Fruit fly (Drosophila melanogaster) whole organism, adult: Measurements from ENCODE around the gene CrebB.

Experiments used
- CG11617 ChIP-seq: fragments of 200-800 bp; sonication (Bioruptor generic); optimal IDR thresholded peaks from 2 replicates; lab custom pipeline; 2017; ENCODE audit warnings: mild to moderate bottlenecking, missing biosample characterization, missing genetic modification reagents, missing genetic modification characterization
- CG12768 ChIP-seq: fragments of 200-800 bp; sonication (Bioruptor generic); optimal IDR thresholded peaks from 2 replicates; lab custom pipeline; 2017; ENCODE audit warnings: missing biosample characterization, missing genetic modification characterization, mild to moderate bottlenecking, moderate library complexity, missing genetic modification reagents
- CG14711 ChIP-seq: fragments of 200-800 bp; sonication (Bioruptor generic); optimal IDR thresholded peaks from 2 replicates; lab custom pipeline; 2018; ENCODE audit warnings: missing biosample characterization, mild to moderate bottlenecking, missing genetic modification characterization, moderate library complexity
- CG1620 ChIP-seq: fragments of 200-800 bp; sonication (Bioruptor generic); optimal IDR thresholded peaks from 2 replicates; lab custom pipeline; 2016; ENCODE audit warnings: missing biosample characterization, missing genetic modification characterization
- CG33017 ChIP-seq: fragments of 200-800 bp; sonication (Bioruptor generic); optimal IDR thresholded peaks from 2 replicates; lab custom pipeline; 2018; ENCODE audit warnings: missing biosample characterization, mild to moderate bottlenecking, missing genetic modification characterization, moderate library complexity
- CG5204 ChIP-seq: fragments of 200-800 bp; sonication (Bioruptor generic); optimal IDR thresholded peaks from 2 replicates; lab custom pipeline; 2016; ENCODE audit warnings: missing biosample characterization, missing genetic modification characterization
- CG7045 ChIP-seq: fragments of 200-800 bp; sonication (Bioruptor generic); optimal IDR thresholded peaks from 2 replicates; lab custom pipeline; 2017; ENCODE audit warnings: missing biosample characterization, mild to moderate bottlenecking, missing genetic modification characterization
- CG7101 ChIP-seq: fragments of 200-800 bp; sonication (Bioruptor generic); optimal IDR thresholded peaks from 2 replicates; lab custom pipeline; 2018; ENCODE audit warnings: missing biosample characterization, mild to moderate bottlenecking, missing genetic modification characterization, moderate library complexity
- Clk ChIP-seq: fragments of 200-800 bp; sonication (Bioruptor generic); optimal IDR thresholded peaks from 2 replicates; lab custom pipeline; 2017; ENCODE audit warnings: missing biosample characterization, missing genetic modification characterization
- Crg-1 ChIP-seq: fragments of 200-800 bp; sonication (Bioruptor generic); optimal IDR thresholded peaks from 2 replicates; lab custom pipeline; 2016; ENCODE audit warnings: missing biosample characterization, missing genetic modification characterization
- Hr96 ChIP-seq: fragments of 200-800 bp; sonication (Bioruptor generic); optimal IDR thresholded peaks from 2 replicates; lab custom pipeline; 2016; ENCODE audit warnings: missing biosample characterization, missing genetic modification characterization
- Mnt ChIP-seq: fragments of 200-800 bp; sonication (Bioruptor generic); optimal IDR thresholded peaks from 2 replicates; lab custom pipeline; 2016; ENCODE audit warnings: missing biosample characterization, mild to moderate bottlenecking, missing genetic modification characterization
- bab1 ChIP-seq: fragments of 200-800 bp; sonication (Bioruptor generic); optimal IDR thresholded peaks from 3 replicates; lab custom pipeline; 2019; ENCODE audit warnings: missing biosample characterization, mild to moderate bottlenecking, missing genetic modification characterization, moderate library complexity
- cic ChIP-seq: fragments of 200-800 bp; sonication (Bioruptor generic); optimal IDR thresholded peaks from 2 replicates; lab custom pipeline; 2017; ENCODE audit warnings: missing biosample characterization, mild to moderate bottlenecking, missing genetic modification characterization, moderate library complexity
- cnc ChIP-seq, 2 experiments: fragments of >200 bp; optimal IDR thresholded peaks; 2 replicates each; lab custom pipeline; 2017
- kay ChIP-seq: fragments of 200-800 bp; sonication (Bioruptor generic); peaks from one replicate; lab custom pipeline; 2016; ENCODE audit warnings: missing biosample characterization, missing genetic modification characterization, borderline replicate concordance
- ovo ChIP-seq: fragments of 200-800 bp; sonication (Bioruptor generic); optimal IDR thresholded peaks from 2 replicates; lab custom pipeline; 2016; ENCODE audit warnings: missing biosample characterization, missing genetic modification characterization
- pad ChIP-seq: fragments of 200-800 bp; sonication (Bioruptor generic); optimal IDR thresholded peaks from 3 replicates; lab custom pipeline; 2017; ENCODE audit warnings: missing biosample characterization, missing genetic modification characterization, mild to moderate bottlenecking, moderate library complexity, missing genetic modification reagents
- tj ChIP-seq: fragments of 200-800 bp; sonication (Bioruptor generic); optimal IDR thresholded peaks from 3 replicates; lab custom pipeline; 2017; ENCODE audit warnings: missing biosample characterization, mild to moderate bottlenecking, missing genetic modification characterization, moderate library complexity
- toe ChIP-seq: fragments of 200-800 bp; sonication (Bioruptor generic); optimal IDR thresholded peaks from 2 replicates; lab custom pipeline; 2016; ENCODE audit warnings: missing biosample characterization, missing genetic modification characterization

Gene CrebB

DNA sequence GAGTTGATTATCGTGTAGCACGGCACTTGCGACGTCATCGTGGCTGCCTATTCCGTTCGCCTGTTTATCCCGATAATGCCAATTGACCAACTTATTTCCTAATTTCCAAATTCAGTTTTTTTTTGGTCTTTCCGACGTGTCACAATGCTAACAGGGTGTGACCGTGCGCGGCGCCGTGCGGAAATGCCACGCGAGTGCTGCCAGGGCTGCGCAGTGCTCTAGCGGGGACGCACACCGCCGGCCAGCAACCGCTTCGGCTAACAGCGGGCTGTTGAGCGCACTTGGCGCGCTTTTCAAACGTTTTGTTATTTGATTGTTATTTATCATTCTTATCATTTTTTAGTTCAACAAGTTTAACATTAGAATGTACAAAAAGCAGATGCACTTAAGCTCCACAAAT is 18.9 kb downstream of the CrebB start, which contains the start of gene betaCOP:
betaCOP (minus strand) TSS at position 187 of the 400 bp plus-strand sequence.
- TF ChIP-seq CG1620 (GFP tag; lab: Kevin White, UChicago) (no peak), CG11617 (GFP tag; lab: Kevin White, UChicago) (no peak), tj (GFP tag; lab: Kevin White, UChicago) (no peak), CG7101 (no peak), CG12768 (GFP tag; lab: Kevin White, UChicago) (no peak), Mnt (GFP tag; lab: Kevin White, UChicago) (peak; percentile 28), CG5204 (GFP tag; lab: Kevin White, UChicago) (no peak), Clk (GFP tag; lab: Kevin White, UChicago) (no peak), CG14711 (tag; lab: Kevin White, UChicago) (no peak), cic (GFP tag; lab: Kevin White, UChicago) (no peak), Crg-1 (GFP tag; lab: Kevin White, UChicago) (no peak), cnc (optimal IDR thresholded peaks at IDR 0.05; lab: Kevin White, UChicago) (no peak), bab1 (peak; percentile 54), ovo (GFP tag; lab: Kevin White, UChicago) (no peak), CG33017 (tag; lab: Kevin White, UChicago) (no peak)

DNA sequence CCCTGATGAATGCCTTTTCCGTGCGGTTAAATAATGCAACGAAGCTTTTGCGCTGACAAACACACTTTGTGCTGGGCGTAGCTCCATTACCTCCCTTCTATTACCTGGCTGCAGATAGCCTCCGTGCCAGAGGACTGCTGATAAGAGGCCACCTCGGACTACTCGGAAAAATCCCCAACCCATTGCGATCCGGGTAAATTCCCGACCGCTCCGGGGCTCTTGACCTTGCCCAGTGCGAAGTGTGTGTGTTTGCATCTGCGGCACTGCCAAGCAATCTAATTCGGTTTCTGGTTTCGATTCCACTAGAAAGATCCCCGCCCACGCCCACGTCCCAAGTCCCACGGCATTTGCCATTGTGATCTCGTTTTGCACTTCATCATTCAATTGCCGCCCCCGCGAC is 19.6 kb downstream of the CrebB start:
- no peak for TF ChIP-seq pad (GFP tag; lab: Kevin White, UChicago)
- TF ChIP-seq cic (GFP tag; lab: Kevin White, UChicago) = peak; percentile 9

DNA sequence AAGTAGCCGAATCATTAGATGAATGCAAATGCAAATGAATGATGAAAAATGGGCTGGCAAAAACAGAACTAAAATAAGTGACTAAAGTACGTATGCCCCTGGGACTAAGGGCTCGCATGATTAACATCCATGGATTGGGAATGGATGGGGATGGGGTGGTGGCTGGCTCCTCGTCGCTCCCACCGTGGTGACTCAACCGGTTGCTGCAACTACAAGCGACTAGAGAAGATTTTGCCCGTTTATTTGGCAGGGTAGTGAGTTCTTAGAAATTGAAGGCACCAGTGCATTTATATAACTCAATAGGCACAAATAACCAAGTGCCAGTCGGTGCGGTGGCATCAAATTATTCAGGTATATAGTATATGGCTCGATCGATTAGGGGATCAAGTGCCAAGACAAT is 20.6 kb downstream of the CrebB start, which contains the start of gene Tsf1:
Tsf1 (plus strand) TSS at position 301 of the 400 bp plus-strand sequence.
- no peak for TF ChIP-seq pad (GFP tag; lab: Kevin White, UChicago)
- TF ChIP-seq cnc (optimal IDR thresholded peaks at IDR 0.05; lab: Kevin White, UChicago) = no peak
- TF ChIP-seq toe = no peak
- no peak for TF ChIP-seq CG12768 (GFP tag; lab: Kevin White, UChicago)
- no peak for TF ChIP-seq CG1620 (GFP tag; lab: Kevin White, UChicago)
- TF ChIP-seq Clk (GFP tag; lab: Kevin White, UChicago) = no peak
- no peak for TF ChIP-seq bab1
- no peak for TF ChIP-seq CG33017 (tag; lab: Kevin White, UChicago)

DNA sequence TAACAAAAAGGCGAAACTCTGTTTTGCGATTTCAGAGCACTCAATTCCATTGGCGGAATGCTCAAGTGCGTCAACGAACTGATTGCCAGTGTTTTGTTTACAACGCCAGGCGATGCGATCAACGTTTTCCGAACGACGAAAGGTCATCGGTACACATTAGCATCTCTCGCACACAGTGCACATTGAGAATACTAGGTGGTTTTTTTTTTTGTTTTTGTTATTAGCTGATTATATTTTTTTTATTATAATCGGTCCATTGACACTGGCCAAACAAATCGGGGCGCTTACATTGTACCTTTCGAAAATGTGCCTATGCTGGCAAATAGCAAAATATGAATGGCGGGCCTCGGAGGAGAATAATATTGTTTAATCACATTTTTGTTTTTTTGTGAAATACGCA is 29.0 kb downstream of the CrebB start:
- TF ChIP-seq CG7101 = no peak
- TF ChIP-seq CG33017 (tag; lab: Kevin White, UChicago) = no peak
- TF ChIP-seq cnc (optimal IDR thresholded peaks at IDR 0.05; lab: Kevin White, UChicago) = no peak
- no peak for TF ChIP-seq toe
- TF ChIP-seq Mnt (GFP tag; lab: Kevin White, UChicago) = peak; percentile 44
- no peak for TF ChIP-seq bab1
- TF ChIP-seq CG7045 (GFP tag; lab: Kevin White, UChicago) = no peak
- peak; percentile 73 for TF ChIP-seq cic (GFP tag; lab: Kevin White, UChicago)
- TF ChIP-seq CG14711 (tag; lab: Kevin White, UChicago) = no peak
- TF ChIP-seq Crg-1 (GFP tag; lab: Kevin White, UChicago) = no peak
- TF ChIP-seq CG11617 (GFP tag; lab: Kevin White, UChicago) = no peak
- TF ChIP-seq Hr96 (GFP tag; lab: Kevin White, UChicago) = no peak
- no peak for TF ChIP-seq pad (GFP tag; lab: Kevin White, UChicago)
- TF ChIP-seq tj (GFP tag; lab: Kevin White, UChicago) = peak; percentile 61

DNA sequence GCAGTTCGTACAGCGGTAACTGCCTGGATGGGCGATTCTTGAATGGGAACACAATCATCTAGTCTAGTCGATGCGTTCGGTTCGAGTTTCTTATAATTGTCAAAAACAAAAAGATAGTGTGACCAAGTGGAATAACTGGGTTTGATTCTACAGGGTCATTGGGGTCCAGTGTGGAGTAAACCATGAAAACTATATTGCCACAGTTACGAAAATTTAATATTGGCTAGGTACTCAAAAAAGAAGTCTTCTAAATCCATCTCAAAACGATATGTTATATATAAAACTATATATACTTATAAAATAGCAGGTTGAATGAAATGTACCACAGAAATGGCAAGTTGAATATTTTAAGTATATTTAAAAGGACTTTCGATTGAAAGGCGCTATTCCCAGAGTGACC is 33.8 kb downstream of the CrebB start, which contains the start of gene CG34328:
CG34328 (minus strand) TSS at position 101 of the 400 bp plus-strand sequence.
- no peak for TF ChIP-seq ovo (GFP tag; lab: Kevin White, UChicago)
- no peak for TF ChIP-seq cnc (optimal IDR thresholded peaks at IDR 0.05; lab: Kevin White, UChicago)
- no peak for TF ChIP-seq CG11617 (GFP tag; lab: Kevin White, UChicago)
- no peak for TF ChIP-seq CG7101
- TF ChIP-seq pad (GFP tag; lab: Kevin White, UChicago) = no peak
- no peak for TF ChIP-seq tj (GFP tag; lab: Kevin White, UChicago)
- TF ChIP-seq toe = no peak
- TF ChIP-seq CG7045 (GFP tag; lab: Kevin White, UChicago) = no peak
- no peak for TF ChIP-seq Mnt (GFP tag; lab: Kevin White, UChicago)
- TF ChIP-seq CG14711 (tag; lab: Kevin White, UChicago) = no peak
- TF ChIP-seq bab1 = no peak
- TF ChIP-seq CG12768 (GFP tag; lab: Kevin White, UChicago) = no peak
- no peak for TF ChIP-seq CG5204 (GFP tag; lab: Kevin White, UChicago)
- no peak for TF ChIP-seq cic (GFP tag; lab: Kevin White, UChicago)
- no peak for TF ChIP-seq CG33017 (tag; lab: Kevin White, UChicago)
- no peak for TF ChIP-seq Crg-1 (GFP tag; lab: Kevin White, UChicago)
- TF ChIP-seq CG1620 (GFP tag; lab: Kevin White, UChicago) = no peak
- no peak for TF ChIP-seq kay
- no peak for TF ChIP-seq Clk (GFP tag; lab: Kevin White, UChicago)

DNA sequence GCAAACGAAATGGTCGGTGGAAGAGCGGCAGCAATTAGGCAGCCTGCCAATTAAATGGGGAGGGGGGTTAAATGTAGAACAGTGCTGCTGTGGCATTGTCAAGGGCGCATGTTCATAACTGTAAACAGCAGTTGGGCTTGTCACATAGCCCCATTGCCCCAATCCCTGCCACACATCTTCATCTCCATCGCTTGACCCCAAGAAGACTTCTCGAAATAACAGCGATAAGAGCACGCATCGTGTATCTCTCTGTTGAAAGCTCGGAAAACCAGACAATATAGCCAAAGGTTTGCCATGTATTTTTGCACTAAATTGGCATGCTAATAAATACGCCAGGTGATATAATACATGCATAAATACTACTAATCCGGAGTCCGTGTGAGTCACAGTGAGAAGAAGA is 36.4 kb downstream of the CrebB start:
- no peak for TF ChIP-seq CG12768 (GFP tag; lab: Kevin White, UChicago)
- no peak for TF ChIP-seq Clk (GFP tag; lab: Kevin White, UChicago)
- no peak for TF ChIP-seq Mnt (GFP tag; lab: Kevin White, UChicago)
- no peak for TF ChIP-seq CG14711 (tag; lab: Kevin White, UChicago)
- TF ChIP-seq cic (GFP tag; lab: Kevin White, UChicago) = no peak
- no peak for TF ChIP-seq tj (GFP tag; lab: Kevin White, UChicago)
- TF ChIP-seq toe = no peak
- TF ChIP-seq CG7101 = no peak
- no peak for TF ChIP-seq CG11617 (GFP tag; lab: Kevin White, UChicago)
- TF ChIP-seq Crg-1 (GFP tag; lab: Kevin White, UChicago) = no peak
- TF ChIP-seq CG7045 (GFP tag; lab: Kevin White, UChicago) = no peak
- TF ChIP-seq CG1620 (GFP tag; lab: Kevin White, UChicago) = no peak
- TF ChIP-seq pad (GFP tag; lab: Kevin White, UChicago) = no peak
- no peak for TF ChIP-seq bab1
